Fruit fly (Drosophila melanogaster): Measurements from ENCODE around the gene CG9368.

The CG9368 gene

DNA sequence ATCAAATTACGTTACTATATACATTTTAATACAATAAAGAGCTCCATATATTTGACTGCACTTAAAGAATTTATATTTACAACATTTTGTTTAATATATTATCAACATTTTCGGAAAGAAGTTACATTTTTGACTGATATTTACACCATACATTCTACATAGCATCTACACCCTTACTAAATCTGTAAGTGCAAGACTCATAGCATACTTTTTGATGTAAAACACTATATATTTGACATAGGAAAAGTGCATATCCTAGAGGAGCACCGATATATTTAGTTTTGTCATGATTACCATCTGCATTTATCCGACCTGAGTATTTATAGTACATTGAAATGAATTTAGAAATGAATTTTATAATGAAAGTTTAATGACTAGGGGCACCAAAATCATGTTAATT lies 32.4 kb upstream of the CG9368 start:
- TF ChIP-seq noc (tag; optimal IDR thresholded peaks at IDR 0.05), result no peak

dm6 chr3L:19569407-19569806 lies 32.0 kb upstream of the CG9368 start:
- no peak for TF ChIP-seq noc (tag; optimal IDR thresholded peaks at IDR 0.05)

dm6 chr3L:19574452-19574851 lies 27.0 kb upstream of the CG9368 start:
- no peak for TF ChIP-seq noc (tag; optimal IDR thresholded peaks at IDR 0.05)

DNA sequence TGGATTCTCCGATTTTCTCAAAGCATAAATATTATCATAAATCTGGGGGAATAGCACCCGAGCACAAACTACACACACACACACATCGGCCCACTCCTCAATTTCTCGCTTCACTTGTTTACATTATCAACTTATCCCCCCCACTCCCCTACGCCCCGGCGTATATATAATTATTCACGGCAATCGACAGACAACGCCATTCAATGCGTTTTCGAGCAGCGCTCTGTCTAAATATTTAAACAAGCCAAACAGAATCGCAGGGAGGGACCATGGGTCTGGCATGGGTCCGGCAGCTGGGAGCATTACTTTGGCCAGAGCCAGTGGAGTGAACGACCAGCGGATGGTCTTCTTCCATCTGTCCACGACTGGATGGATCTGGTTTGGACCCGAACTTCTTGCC lies 25.8 kb upstream of the CG9368 start:
- TF ChIP-seq noc (tag; optimal IDR thresholded peaks at IDR 0.05), result no peak

DNA sequence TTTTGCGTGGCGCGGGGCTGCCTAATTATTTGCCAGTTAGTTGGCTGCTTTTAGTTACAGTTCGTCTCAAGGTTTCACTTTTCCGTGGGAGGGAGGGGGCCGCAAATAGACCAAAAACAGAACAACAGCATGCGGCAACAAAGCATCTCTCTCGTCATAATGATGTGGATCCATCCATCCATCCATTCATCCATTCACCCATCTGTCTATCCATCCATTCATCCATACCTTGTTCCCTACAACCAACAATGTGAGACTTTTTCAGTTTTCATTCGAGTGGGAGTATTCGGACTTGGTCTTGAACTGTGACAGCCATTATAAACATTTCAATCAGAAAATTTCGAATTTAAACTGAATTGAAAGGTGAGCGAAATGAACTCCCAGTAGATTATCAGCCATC lies 22.1 kb upstream of the CG9368 start:
- no peak for TF ChIP-seq noc (tag; optimal IDR thresholded peaks at IDR 0.05)

DNA sequence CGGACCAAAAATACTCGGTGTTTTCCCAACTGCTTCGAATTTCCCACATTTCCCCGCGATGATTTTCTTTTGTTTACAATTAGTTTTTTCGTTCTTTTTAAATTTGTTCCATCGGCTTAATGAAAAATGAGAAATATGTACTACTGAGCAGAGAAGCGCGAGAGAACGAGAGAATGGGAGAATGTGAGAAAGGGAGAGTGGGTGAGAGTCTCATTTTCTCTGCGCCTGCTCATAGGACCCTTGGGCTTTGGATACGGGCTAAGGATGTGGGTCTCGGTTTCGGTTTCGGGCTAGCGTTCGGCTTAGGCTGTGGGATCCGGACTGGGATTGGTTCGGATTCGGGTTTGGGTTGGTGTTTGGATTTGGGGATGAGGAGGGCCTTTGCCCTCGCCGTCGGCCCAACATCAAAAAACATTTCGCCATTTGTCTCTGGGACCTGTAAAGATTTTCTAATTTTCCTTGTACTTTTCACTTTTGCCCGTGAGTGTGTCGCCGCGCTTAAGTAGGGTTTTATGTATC lies 20.7 kb upstream of the CG9368 start:
- TF ChIP-seq noc (tag; optimal IDR thresholded peaks at IDR 0.05), result no peak

DNA sequence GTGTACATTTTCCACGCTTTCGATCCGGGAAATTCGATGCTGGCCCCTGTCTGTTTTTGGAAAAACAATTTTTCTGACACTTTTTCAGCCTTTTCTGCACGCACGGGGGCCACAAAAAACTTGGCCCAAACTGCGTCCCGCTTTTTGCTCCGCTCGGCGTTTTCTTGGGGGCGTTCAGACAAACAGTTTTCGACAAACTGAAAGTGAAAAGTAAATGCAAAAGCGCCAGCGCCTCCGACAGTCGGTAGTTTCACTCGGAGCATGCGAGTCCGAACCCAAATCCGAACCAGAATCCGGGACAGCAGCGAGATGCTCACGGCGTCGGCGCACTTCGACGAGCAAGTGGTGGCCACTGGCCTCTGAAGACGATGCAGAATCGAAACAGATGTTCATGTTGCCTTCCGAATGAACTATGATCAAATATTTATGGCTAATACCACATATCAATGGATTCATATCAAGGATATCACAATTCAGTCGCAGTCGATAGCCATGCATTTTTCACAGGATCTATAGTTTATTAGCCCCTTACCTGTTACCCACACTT lies 17.0 kb upstream of the CG9368 start, which contains the start of gene Shal:
Shal (minus strand) TSS at position 200 of the 547 bp plus-strand sequence.
- no peak for TF ChIP-seq noc (tag; optimal IDR thresholded peaks at IDR 0.05)

DNA sequence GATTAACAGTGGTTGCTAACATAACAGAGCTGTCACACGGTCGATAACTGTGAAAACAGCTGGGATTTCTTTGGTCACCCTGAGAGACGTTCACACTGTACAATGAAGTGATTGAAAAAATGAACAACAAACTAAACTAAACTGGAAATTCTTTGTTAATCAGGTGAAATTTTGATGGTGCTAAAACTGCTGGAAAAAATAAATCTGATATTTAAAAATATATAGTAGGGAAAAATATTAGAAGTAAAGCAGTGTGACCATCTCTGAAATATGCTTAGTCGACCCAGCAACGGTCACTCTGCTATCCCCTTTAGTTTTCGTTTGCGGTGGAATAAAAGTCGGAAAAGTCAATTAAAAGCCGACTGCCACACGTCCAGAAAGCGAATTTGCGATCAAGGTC lies 15.5 kb upstream of the CG9368 start, which contains the start of the genes CG9231 and CG9330:
CG9231 (minus strand) TSS at position 25 of the 400 bp plus-strand sequence.
CG9330 (plus strand) TSS at position 275 of the 400 bp plus-strand sequence.
- TF ChIP-seq noc (tag; optimal IDR thresholded peaks at IDR 0.05), result no peak

- peak; percentile 100 for TF ChIP-seq noc (tag; optimal IDR thresholded peaks at IDR 0.05)
Observed at dm6 chr3L:19590422-19590821, 11.0 kb upstream of the CG9368 start, which contains the start of gene CG14100. Gene CG14100 (minus strand): TSS chr3L:19590524.

dm6 chr3L:19598369-19599148 lies 2.9 kb upstream of the CG9368 start, which contains the start of the genes ash1 and Taf6:
Gene ash1 (minus strand): TSS chr3L:19598755.
Gene Taf6 (plus strand): TSS chr3L:19599088.
- TF ChIP-seq noc (tag; optimal IDR thresholded peaks at IDR 0.05), result no peak

dm6 chr3L:19605974-19606497 lies 4.6 kb downstream of the CG9368 start, which contains the start of the genes lush and CG9372:
Gene lush (minus strand): TSS chr3L:19606090.
Gene CG9372 (plus strand): TSS chr3L:19606208.
- TF ChIP-seq noc (tag; optimal IDR thresholded peaks at IDR 0.05), result no peak

- peak; percentile 99 for TF ChIP-seq noc (tag; optimal IDR thresholded peaks at IDR 0.05)
Observed at dm6 chr3L:19612172-19612571, 10.7 kb downstream of the CG9368 start, which contains the start of the genes Lon and PIG-F. Gene Lon (minus strand): TSS chr3L:19612199. Gene PIG-F (plus strand): TSS chr3L:19612455.

DNA sequence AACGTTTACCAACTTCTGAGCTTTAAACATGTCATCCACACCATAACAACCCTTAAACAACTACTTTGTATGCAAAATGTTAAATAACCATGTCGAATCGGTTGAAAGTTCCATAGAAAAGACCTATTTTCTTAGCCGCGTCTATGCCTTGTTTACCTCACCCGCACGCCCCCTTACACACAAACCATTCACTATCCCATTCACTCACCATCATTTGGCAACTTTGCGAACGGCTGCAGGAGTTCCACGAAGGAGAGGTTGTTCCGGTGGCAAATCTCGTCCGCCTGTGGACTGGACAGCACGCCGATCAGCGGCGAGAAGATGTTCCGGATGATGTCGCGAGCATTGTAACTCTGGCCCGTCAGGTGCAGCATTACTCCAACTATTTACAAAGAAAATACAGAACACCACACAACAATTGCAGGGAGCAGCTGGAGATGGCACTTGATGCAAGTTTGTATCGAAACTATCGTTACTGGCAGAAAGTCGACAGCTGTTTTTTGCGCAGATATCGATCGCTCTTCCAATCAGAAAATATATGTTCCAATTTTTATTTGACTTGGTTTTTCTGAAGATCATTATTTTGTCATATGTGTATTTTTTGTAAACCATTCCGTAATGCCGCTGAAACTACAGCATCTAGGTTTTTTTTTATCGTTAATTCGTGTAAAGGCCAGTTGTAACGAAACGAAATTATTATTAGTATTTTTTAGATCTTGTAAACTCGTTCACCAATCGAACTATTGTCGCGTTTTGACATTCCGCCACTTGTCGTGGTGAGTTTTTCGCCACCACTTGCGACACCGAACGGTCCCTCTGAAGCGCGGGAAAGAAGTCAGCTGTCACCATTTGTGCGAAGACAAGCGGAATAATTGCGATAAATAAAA lies 16.9 kb downstream of the CG9368 start, which contains the start of gene asf1:
asf1 (plus strand) TSS at position 823 of the 887 bp plus-strand sequence.
- TF ChIP-seq noc (tag; optimal IDR thresholded peaks at IDR 0.05), result no peak

- peak; percentile 81 for TF ChIP-seq noc (tag; optimal IDR thresholded peaks at IDR 0.05)
Observed at dm6 chr3L:19630701-19631100, 29.3 kb downstream of the CG9368 start.

DNA sequence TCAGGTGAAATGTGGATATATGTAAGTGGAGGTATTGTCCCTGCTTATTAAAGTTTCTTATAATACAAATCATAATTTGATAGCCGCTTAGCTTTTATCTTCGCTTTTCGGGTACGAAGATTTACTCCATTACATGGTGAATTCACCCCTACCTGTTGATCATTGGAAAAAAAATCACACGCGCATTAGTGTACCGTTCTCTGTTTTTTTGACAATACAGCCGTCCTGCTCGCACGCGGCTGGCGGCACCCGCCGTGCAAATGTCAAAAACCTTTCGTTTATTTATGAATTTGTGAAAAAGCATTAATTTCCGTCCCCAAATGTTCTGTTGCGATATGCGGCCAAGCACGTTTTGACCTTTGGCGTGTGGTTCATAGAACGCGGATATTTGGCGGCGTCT lies 30.4 kb downstream of the CG9368 start:
- no peak for TF ChIP-seq noc (tag; optimal IDR thresholded peaks at IDR 0.05)

All from whole organism, larva.